Fruit fly (Drosophila melanogaster): ENCODE measurements around the gene CrebB.
A peak's percentile ranks its signal among the peaks of the same experiment; 100 is the strongest.

The CrebB gene

dm6 chrX:18405567-18406059 lies 39.5 kb downstream of the CrebB start:
- no peak for TF ChIP-seq CG17801 (GFP tag; optimal IDR thresholded peaks at IDR 0.05; ENCODE audit: partially characterized antibody)

- no peak for TF ChIP-seq CG17801 (GFP tag; optimal IDR thresholded peaks at IDR 0.05; ENCODE audit: partially characterized antibody)
These were observed 40.6 kb downstream of the CrebB start for dm6 chrX:18406593-18407393.

- TF ChIP-seq CG17801 (GFP tag; optimal IDR thresholded peaks at IDR 0.05; ENCODE audit: partially characterized antibody): peak; percentile 47
These were observed 41.2 kb downstream of the CrebB start for dm6 chrX:18407394-18407721.

- TF ChIP-seq CG17801 (GFP tag; optimal IDR thresholded peaks at IDR 0.05; ENCODE audit: partially characterized antibody): no peak
These were observed 43.3 kb downstream of the CrebB start for dm6 chrX:18409449-18409848.

dm6 chrX:18409938-18410337 lies 43.8 kb downstream of the CrebB start, which contains the start of gene Nt5b:
Gene Nt5b (minus strand): TSS chrX:18410144.
- TF ChIP-seq CG17801 (GFP tag; optimal IDR thresholded peaks at IDR 0.05; ENCODE audit: partially characterized antibody): no peak

dm6 chrX:18415115-18415514 lies 49.0 kb downstream of the CrebB start, which contains the start of gene CG15056:
Gene CG15056 (plus strand): TSS chrX:18415415.
- TF ChIP-seq CG17801 (GFP tag; optimal IDR thresholded peaks at IDR 0.05; ENCODE audit: partially characterized antibody): no peak

- no peak for TF ChIP-seq CG17801 (GFP tag; optimal IDR thresholded peaks at IDR 0.05; ENCODE audit: partially characterized antibody)
These were observed 56.0 kb downstream of the CrebB start, which contains the start of gene CG42323 for dm6 chrX:18422112-18422511. Gene CG42323 (plus strand): TSS chrX:18422413.
